Worm (Caenorhabditis elegans): ENCODE data around the gene mltn-10.

- TF ChIP-seq aly-1 (tag; optimal IDR thresholded peaks at IDR 0.05) (no peak), hmbx-1 (tag; optimal IDR thresholded peaks at IDR 0.05) (no peak)
These were observed 7.1 kb upstream of the mltn-10 start, which contains the start of gene mltn-9 for ce11 chrII:14615735-14616134.

All from whole organism, early embryonic.